Worm (Caenorhabditis elegans) whole organism, early embryonic: ENCODE measurements around the gene ceh-22.

ENCODE experiments used
- aly-1 ChIP-seq: sonication (generic microtip); optimal IDR thresholded peaks from 2 replicates; lab custom pipeline; 2016; ENCODE audit warnings: missing genetic modification characterization, missing compliant biosample characterization
- ama-1 ChIP-seq: fragments of 150-350 bp; optimal IDR thresholded peaks from 2 replicates; lab custom pipeline; 2014
- ceh-13 ChIP-seq: fragments of 200-800 bp; sonication (Bioruptor generic); optimal IDR thresholded peaks from 2 replicates; lab custom pipeline; 2018; ENCODE audit warnings: mild to moderate bottlenecking, missing genetic modification characterization, missing compliant biosample characterization
- ceh-36 ChIP-seq: sonication (generic microtip); optimal IDR thresholded peaks from 2 replicates; lab custom pipeline; 2016; ENCODE audit warnings: missing genetic modification characterization, inconsistent platforms, missing compliant biosample characterization
- ets-7 ChIP-seq: sonication (generic microtip); optimal IDR thresholded peaks from 2 replicates; lab custom pipeline; 2016; ENCODE audit warnings: missing genotype, missing genetic modification characterization, missing compliant biosample characterization
- flt-1 ChIP-seq: fragments of 200-800 bp; sonication (Bioruptor generic); IDR thresholded peaks from 2 replicates; pipeline ENCODE4 v1.3.6; 2022; ENCODE audit warnings: missing genetic modification characterization, missing compliant biosample characterization
- hmbx-1 ChIP-seq: sonication (generic microtip); optimal IDR thresholded peaks from 2 replicates; lab custom pipeline; 2016; ENCODE audit warnings: mild to moderate bottlenecking, missing genetic modification characterization, missing compliant biosample characterization
- hmg-4 ChIP-seq: fragments of 200-800 bp; sonication (Bioruptor generic); optimal IDR thresholded peaks from 2 replicates; lab custom pipeline; 2018; ENCODE audit warnings: mild to moderate bottlenecking, missing genetic modification characterization, missing compliant biosample characterization
- pes-1 ChIP-seq: fragments of 200-800 bp; sonication (Bioruptor generic); IDR thresholded peaks from 2 replicates; pipeline ENCODE4 v1.3.6; 2022; ENCODE audit warnings: missing genetic modification reagents, missing genetic modification characterization, missing compliant biosample characterization
- scrt-1 ChIP-seq: fragments of 200-800 bp; sonication (Bioruptor generic); IDR thresholded peaks from 2 replicates; pipeline ENCODE4 v1.3.6; 2022; ENCODE audit warnings: missing genetic modification characterization, missing compliant biosample characterization
- tbx-37 ChIP-seq: fragments of 200-800 bp; sonication (Bioruptor generic); conservative IDR thresholded peaks from 2 replicates; pipeline ENCODE4 v1.3.6; 2022; ENCODE audit warnings: missing genetic modification reagents, missing genetic modification characterization, missing compliant biosample characterization

- no peak for TF ChIP-seq ceh-36 (tag; lab: Kevin White, UChicago)
- TF ChIP-seq ama-1 = no peak
- TF ChIP-seq tbx-37 (GFP tag; lab: Robert Waterston, UW) = no peak
- no peak for TF ChIP-seq hmg-4
- no peak for TF ChIP-seq aly-1 (tag; lab: Kevin White, UChicago)
- TF ChIP-seq flt-1 (GFP tag; lab: Robert Waterston, UW) = no peak
- TF ChIP-seq ceh-13 (GFP tag; lab: Kevin White, UChicago) = no peak
- TF ChIP-seq hmbx-1 = no peak
- TF ChIP-seq scrt-1 (GFP tag; lab: Robert Waterston, UW) = no peak
- TF ChIP-seq pes-1 (GFP tag; lab: Robert Waterston, UW) = no peak
- TF ChIP-seq ets-7 (tag; lab: Kevin White, UChicago) = no peak
These were observed 50.9 kb downstream of the ceh-22 start for ce11 chrV:10722595-10722994.
